Worm (Caenorhabditis elegans) whole organism, late embryonic: Measurements from ENCODE around the gene dhs-28.

Source experiments
- ama-1 ChIP-seq: fragments of 150-350 bp; optimal IDR thresholded peaks from 2 replicates; lab custom pipeline; 2014
- ceh-18 ChIP-seq: sonication (generic microtip); optimal IDR thresholded peaks from 2 replicates; lab custom pipeline; 2016; ENCODE audit warnings: missing genetic modification characterization, missing compliant biosample characterization
- ceh-2 ChIP-seq: sonication (generic microtip); optimal IDR thresholded peaks from 2 replicates; lab custom pipeline; 2016; ENCODE audit warnings: missing genotype, missing genetic modification characterization, missing compliant biosample characterization
- ceh-6 ChIP-seq: fragments of 200-800 bp; sonication (Bioruptor generic); optimal IDR thresholded peaks from 2 replicates; lab custom pipeline; 2018; ENCODE audit warnings: mild to moderate bottlenecking, missing genetic modification characterization, missing compliant biosample characterization
- ceh-9 ChIP-seq: sonication (generic microtip); optimal IDR thresholded peaks from 2 replicates; lab custom pipeline; 2016; ENCODE audit warnings: mild to moderate bottlenecking, missing genetic modification characterization, inconsistent platforms, missing compliant biosample characterization
- hlh-30 ChIP-seq: sonication (generic microtip); optimal IDR thresholded peaks from 2 replicates; lab custom pipeline; 2017; ENCODE audit warnings: antibody characterized with exemption, missing genetic modification characterization, missing compliant biosample characterization; ENCODE audit not compliant: insufficient read depth
- madf-2 ChIP-seq: sonication (generic microtip); optimal IDR thresholded peaks from 2 replicates; lab custom pipeline; 2017; ENCODE audit warnings: missing genetic modification characterization, missing compliant biosample characterization
- nhr-11 ChIP-seq: fragments of 150-350 bp; optimal IDR thresholded peaks from 2 replicates; lab custom pipeline; 2014; ENCODE audit warnings: missing biosample characterization, missing genetic modification characterization
- pag-3 ChIP-seq: sonication (generic microtip); optimal IDR thresholded peaks from 2 replicates; lab custom pipeline; 2016; ENCODE audit warnings: missing compliant biosample characterization, missing genetic modification characterization, borderline replicate concordance
- unc-3 ChIP-seq, 2 experiments: fragments of 200-800 bp in 1 of 2; sonication (Bioruptor generic) in 1 of 2; sonication (generic microtip) in 1 of 2; conservative IDR thresholded peaks in 1 of 2; optimal IDR thresholded peaks in 1 of 2; 2 replicates each; pipeline versions ENCODE4 v1.3.6 to Lab custom; 2016 to 2022; ENCODE audit warnings: missing compliant biosample characterization in 2 of 2, missing genetic modification characterization in 2 of 2, missing genetic modification reagents in 1 of 2
- unc-55 ChIP-seq: sonication (generic microtip); optimal IDR thresholded peaks from 2 replicates; lab custom pipeline; 2017; ENCODE audit warnings: missing biosample characterization, missing genetic modification reagents, missing genetic modification characterization

DNA sequence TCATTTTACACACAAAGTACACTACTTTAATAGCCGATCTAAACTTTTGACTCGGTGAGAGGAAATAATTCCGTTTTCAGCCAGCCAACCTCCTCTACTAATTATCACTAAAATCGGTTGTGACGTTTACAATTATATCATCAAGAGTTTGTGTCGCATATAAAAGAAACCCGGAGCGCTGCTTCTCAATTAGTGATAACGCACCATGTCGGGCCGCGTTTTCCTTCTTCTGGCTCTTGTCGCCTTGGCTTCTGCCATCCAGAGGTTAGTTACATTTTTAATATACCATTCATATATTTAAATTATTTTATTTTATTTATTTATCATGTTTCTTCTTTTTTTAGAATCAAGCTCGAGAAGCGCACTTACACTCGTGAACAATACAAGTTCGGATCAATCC lies 27.3 kb upstream of the dhs-28 start, which contains the start of gene asp-3:
- TF ChIP-seq unc-3 (GFP tag; conservative IDR thresholded peaks at IDR 0.05; lab: Robert Waterston, UW): no peak
- TF ChIP-seq unc-3 (tag; optimal IDR thresholded peaks at IDR 0.05; lab: Kevin White, UChicago): no peak
- TF ChIP-seq ceh-2 (tag; lab: Kevin White, UChicago): no peak
- TF ChIP-seq ceh-9 (tag; lab: Kevin White, UChicago): no peak
- TF ChIP-seq pag-3 (tag; lab: Kevin White, UChicago): no peak
- no peak for TF ChIP-seq unc-55 (GFP tag; lab: Kevin White, UChicago)
- no peak for TF ChIP-seq ceh-18 (tag; lab: Kevin White, UChicago)
- TF ChIP-seq ceh-6 (GFP tag; lab: Kevin White, UChicago): no peak
- TF ChIP-seq madf-2 (tag; lab: Kevin White, UChicago): no peak
- TF ChIP-seq nhr-11: no peak
- no peak for TF ChIP-seq ama-1 (lab: Kevin White, UChicago)
- TF ChIP-seq hlh-30 (tag; lab: Kevin White, UChicago): no peak
